Fruit fly (Drosophila melanogaster) whole organism, embryonic: ENCODE data around the gene Gr98c.

Experiments
- Atf-2 ChIP-seq: fragments of 200-800 bp; sonication (Bioruptor generic); optimal IDR thresholded peaks from 2 replicates; lab custom pipeline; 2016; ENCODE audit warnings: missing biosample characterization, missing genetic modification characterization
- CG10147 ChIP-seq: fragments of 200-800 bp; sonication (Bioruptor generic); optimal IDR thresholded peaks from 2 replicates; lab custom pipeline; 2019; ENCODE audit warnings: missing biosample characterization, mild to moderate bottlenecking, missing genetic modification characterization, moderate library complexity
- CG1024 ChIP-seq: fragments of 200-800 bp; sonication (Bioruptor generic); IDR thresholded peaks from 2 replicates; pipeline ENCODE4 v1.3.6; 2022; ENCODE audit warnings: missing biosample characterization, missing genetic modification characterization
- CG10462 ChIP-seq: fragments of 200-800 bp; sonication (Bioruptor generic); optimal IDR thresholded peaks from 2 replicates; lab custom pipeline; 2016; ENCODE audit warnings: missing biosample characterization, missing genetic modification characterization
- CG10654 ChIP-seq: fragments of 200-800 bp; sonication (Bioruptor generic); optimal IDR thresholded peaks from 2 replicates; lab custom pipeline; 2016; ENCODE audit warnings: missing biosample characterization, missing genetic modification characterization
- CG11723 ChIP-seq: fragments of 200-800 bp; sonication (Bioruptor generic); optimal IDR thresholded peaks from 2 replicates; lab custom pipeline; 2017; ENCODE audit warnings: missing biosample characterization, mild to moderate bottlenecking, missing genetic modification characterization
- CG12236 ChIP-seq: fragments of 200-800 bp; sonication (Bioruptor generic); optimal IDR thresholded peaks from 2 replicates; lab custom pipeline; 2016; ENCODE audit warnings: missing biosample characterization, missing genetic modification characterization
- CG13296 ChIP-seq: fragments of 200-800 bp; sonication (Bioruptor generic); optimal IDR thresholded peaks from 3 replicates; lab custom pipeline; 2018; ENCODE audit warnings: missing biosample characterization, mild to moderate bottlenecking, missing genetic modification characterization
- CG15479 ChIP-seq: fragments of 200-800 bp; sonication (Bioruptor generic); optimal IDR thresholded peaks from 3 replicates; lab custom pipeline; 2019; ENCODE audit warnings: missing biosample characterization, mild to moderate bottlenecking, missing genetic modification characterization, moderate library complexity
- CG1603 ChIP-seq: fragments of 200-800 bp; sonication (Bioruptor generic); optimal IDR thresholded peaks from 2 replicates; lab custom pipeline; 2019; ENCODE audit warnings: missing biosample characterization, mild to moderate bottlenecking, missing genetic modification characterization, moderate library complexity
- CG17385 ChIP-seq: fragments of 200-800 bp; sonication (Bioruptor generic); optimal IDR thresholded peaks from 3 replicates; lab custom pipeline; 2018; ENCODE audit warnings: missing biosample characterization, mild to moderate bottlenecking, missing genetic modification characterization
- CG17802 ChIP-seq: fragments of 200-800 bp; sonication (Bioruptor generic); optimal IDR thresholded peaks from 2 replicates; lab custom pipeline; 2018; ENCODE audit warnings: missing biosample characterization, mild to moderate bottlenecking, missing genetic modification characterization, moderate library complexity
- CG2120 ChIP-seq: fragments of 200-800 bp; sonication (Bioruptor generic); optimal IDR thresholded peaks from 3 replicates; lab custom pipeline; 2016; ENCODE audit warnings: missing biosample characterization, missing genetic modification characterization
- CG30403 ChIP-seq: fragments of 200-800 bp; sonication (Bioruptor generic); optimal IDR thresholded peaks from 3 replicates; lab custom pipeline; 2016; ENCODE audit warnings: missing biosample characterization, missing genetic modification characterization
- CG3065 ChIP-seq: fragments of 200-800 bp; sonication (Bioruptor generic); optimal IDR thresholded peaks from 2 replicates; lab custom pipeline; 2016; ENCODE audit warnings: missing biosample characterization, missing genetic modification characterization
- CG32532 ChIP-seq: fragments of 200-800 bp; sonication (Bioruptor generic); IDR thresholded peaks from 2 replicates; pipeline ENCODE4 v1.3.6; 2022; ENCODE audit warnings: missing biosample characterization, missing genetic modification characterization
- CG32767 ChIP-seq: fragments of 200-800 bp; sonication (Bioruptor generic); IDR thresholded peaks from 2 replicates; pipeline ENCODE4 v1.3.6; 2022; ENCODE audit warnings: missing biosample characterization, missing genetic modification characterization
- CG32772 ChIP-seq: fragments of 200-800 bp; sonication (Bioruptor generic); IDR thresholded peaks from 2 replicates; pipeline ENCODE4 v1.3.6; 2022; ENCODE audit warnings: missing biosample characterization, missing genetic modification characterization
- CG4854 ChIP-seq: fragments of 200-800 bp; sonication (Bioruptor generic); optimal IDR thresholded peaks from 2 replicates; lab custom pipeline; 2016; ENCODE audit warnings: missing biosample characterization, missing genetic modification characterization, inconsistent platforms
- CG6654 ChIP-seq: fragments of 200-800 bp; sonication (Bioruptor generic); optimal IDR thresholded peaks from 2 replicates; lab custom pipeline; 2017; ENCODE audit warnings: missing biosample characterization, mild to moderate bottlenecking, missing genetic modification characterization
- CG7786 ChIP-seq: fragments of 200-800 bp; sonication (Bioruptor generic); optimal IDR thresholded peaks from 2 replicates; lab custom pipeline; 2016; ENCODE audit warnings: missing biosample characterization, missing genetic modification characterization
- CG8944 ChIP-seq: fragments of 200-800 bp; sonication (Bioruptor generic); optimal IDR thresholded peaks from 3 replicates; lab custom pipeline; 2016; ENCODE audit warnings: missing biosample characterization, missing genetic modification characterization
- CG9876 ChIP-seq: fragments of 200-800 bp; sonication (Bioruptor generic); optimal IDR thresholded peaks from 2 replicates; lab custom pipeline; 2016; ENCODE audit warnings: missing biosample characterization, missing genetic modification characterization
- Camta ChIP-seq: fragments of 200-800 bp; sonication (Bioruptor generic); optimal IDR thresholded peaks from 2 replicates; lab custom pipeline; 2016; ENCODE audit warnings: missing biosample characterization, missing genetic modification characterization
- CkIIα-i1 ChIP-seq: fragments of 200-800 bp; sonication (Bioruptor generic); IDR thresholded peaks from 2 replicates; pipeline ENCODE4 v1.3.6; 2022; ENCODE audit warnings: missing biosample characterization, missing genetic modification characterization
- D19A ChIP-seq: fragments of 200-800 bp; optimal IDR thresholded peaks from 3 replicates; lab custom pipeline; 2019; ENCODE audit warnings: missing biosample characterization, mild to moderate bottlenecking, missing genetic modification characterization, moderate library complexity
- Dbx ChIP-seq: fragments of 200-800 bp; sonication (Bioruptor generic); IDR thresholded peaks from 3 replicates; pipeline ENCODE4 v1.3.6; 2022; ENCODE audit warnings: missing biosample characterization, missing genetic modification characterization
- Dip2 ChIP-seq: fragments of 200-800 bp; sonication (Bioruptor generic); IDR thresholded peaks from 2 replicates; pipeline ENCODE4 v1.3.6; 2022; ENCODE audit warnings: missing biosample characterization, missing genetic modification characterization
- Gsc ChIP-seq: fragments of 200-800 bp; sonication (Bioruptor generic); IDR thresholded peaks from 2 replicates; pipeline ENCODE4 v1.3.6; 2022; ENCODE audit warnings: missing biosample characterization, missing genetic modification characterization
- HLHmδ ChIP-seq: fragments of 200-800 bp; sonication (Bioruptor generic); optimal IDR thresholded peaks from 2 replicates; lab custom pipeline; 2018; ENCODE audit warnings: missing biosample characterization, mild to moderate bottlenecking, missing genetic modification characterization, moderate library complexity
- NC2α ChIP-seq: fragments of 200-800 bp; sonication (Bioruptor generic); optimal IDR thresholded peaks from 2 replicates; lab custom pipeline; 2016; ENCODE audit warnings: missing biosample characterization, missing genetic modification characterization
- Ptx1 ChIP-seq: fragments of 200-800 bp; sonication (Bioruptor generic); IDR thresholded peaks from 2 replicates; pipeline ENCODE4 v1.3.6; 2022; ENCODE audit warnings: missing biosample characterization, missing genetic modification characterization
- Ravus ChIP-seq: fragments of 200-800 bp; sonication (Bioruptor generic); IDR thresholded peaks from 2 replicates; pipeline ENCODE4 v1.3.6; 2022; ENCODE audit warnings: missing biosample characterization, missing genetic modification characterization
- Usf ChIP-seq: fragments of 200-800 bp; sonication (Bioruptor generic); optimal IDR thresholded peaks from 2 replicates; lab custom pipeline; 2017; ENCODE audit warnings: missing genotype, missing biosample characterization, missing genetic modification characterization
- bbx ChIP-seq: fragments of 200-800 bp; sonication (Bioruptor generic); IDR thresholded peaks from 2 replicates; pipeline ENCODE4 v1.3.6; 2022; ENCODE audit warnings: missing biosample characterization, missing genetic modification characterization; ENCODE audit not compliant: partially characterized antibody
- gem ChIP-seq: fragments of 200-800 bp; sonication (Bioruptor generic); optimal IDR thresholded peaks from 2 replicates; lab custom pipeline; 2019; ENCODE audit warnings: missing biosample characterization, mild to moderate bottlenecking, missing genetic modification characterization, moderate library complexity
- gt ChIP-seq: fragments of 200-800 bp; sonication (Bioruptor generic); IDR thresholded peaks from 2 replicates; pipeline ENCODE4 v1.3.6; 2022; ENCODE audit warnings: missing biosample characterization, missing genetic modification characterization
- ham ChIP-seq: fragments of 200-800 bp; sonication (Bioruptor generic); IDR thresholded peaks from 2 replicates; pipeline ENCODE4 v1.3.6; 2022; ENCODE audit warnings: missing biosample characterization, missing genetic modification characterization
- inv ChIP-seq: fragments of 200-800 bp; sonication (Bioruptor generic); IDR thresholded peaks from 2 replicates; pipeline ENCODE4 v1.3.6; 2022; ENCODE audit warnings: missing biosample characterization, missing genetic modification characterization; ENCODE audit not compliant: partially characterized antibody
- jumu ChIP-seq: fragments of 200-800 bp; sonication (Bioruptor generic); optimal IDR thresholded peaks from 3 replicates; lab custom pipeline; 2016; ENCODE audit warnings: missing biosample characterization, missing genetic modification characterization
- kah ChIP-seq: fragments of 200-800 bp; sonication (Bioruptor generic); optimal IDR thresholded peaks from 2 replicates; lab custom pipeline; 2018; ENCODE audit warnings: missing biosample characterization, mild to moderate bottlenecking, missing genetic modification characterization
- kay ChIP-seq: fragments of 200-800 bp; sonication (Bioruptor generic); optimal IDR thresholded peaks from 2 replicates; lab custom pipeline; 2016; ENCODE audit warnings: missing biosample characterization, missing genetic modification characterization
- knrl ChIP-seq: fragments of 200-800 bp; sonication (Bioruptor generic); IDR thresholded peaks from 3 replicates; pipeline ENCODE4 v1.3.6; 2022; ENCODE audit warnings: missing biosample characterization, missing genetic modification characterization; ENCODE audit not compliant: partially characterized antibody
- nau ChIP-seq: fragments of 200-800 bp; sonication (Bioruptor generic); optimal IDR thresholded peaks from 3 replicates; lab custom pipeline; 2017; ENCODE audit warnings: missing biosample characterization, mild to moderate bottlenecking, missing genetic modification characterization, missing genetic modification reagents
- org-1 ChIP-seq: fragments of 200-800 bp; sonication (Bioruptor generic); optimal IDR thresholded peaks from 2 replicates; lab custom pipeline; 2017; ENCODE audit warnings: missing biosample characterization, missing genetic modification characterization
- peb ChIP-seq: fragments of 200-800 bp; sonication (Bioruptor generic); IDR thresholded peaks from 2 replicates; pipeline ENCODE4 v1.3.6; 2022; ENCODE audit warnings: missing biosample characterization, missing genetic modification characterization
- repo ChIP-seq: fragments of 200-800 bp; sonication (Bioruptor generic); optimal IDR thresholded peaks from 2 replicates; lab custom pipeline; 2016; ENCODE audit warnings: missing biosample characterization, missing genetic modification characterization
- scrt ChIP-seq: fragments of 200-800 bp; sonication (Bioruptor generic); optimal IDR thresholded peaks from 2 replicates; lab custom pipeline; 2018; ENCODE audit warnings: missing biosample characterization, mild to moderate bottlenecking, missing genetic modification characterization, moderate library complexity
- slbo ChIP-seq: fragments of 200-800 bp; sonication (Bioruptor generic); IDR thresholded peaks from 2 replicates; pipeline ENCODE4 v1.3.6; 2022; ENCODE audit warnings: missing biosample characterization, missing genetic modification characterization
- twi ChIP-seq: fragments of 200-800 bp; optimal IDR thresholded peaks from 2 replicates; lab custom pipeline; 2019; ENCODE audit warnings: missing biosample characterization, mild to moderate bottlenecking, missing genetic modification characterization, moderate library complexity
- wek ChIP-seq: fragments of 200-800 bp; sonication (Bioruptor generic); optimal IDR thresholded peaks from 3 replicates; lab custom pipeline; 2018; ENCODE audit warnings: missing biosample characterization, mild to moderate bottlenecking, missing genetic modification characterization, moderate library complexity

Gene Gr98c

dm6 chr3R:27569706-27570105 lies 25.5 kb downstream of the Gr98c start (continued):
- TF ChIP-seq CG11723 (GFP tag; lab: Kevin White, UChicago) (peak; percentile 87), Dbx (GFP tag; lab: Robert Waterston, UW) (peak; percentile 91), Ptx1 (peak; percentile 95), scrt (peak; percentile 85), CG30403 (GFP tag; lab: Kevin White, UChicago) (peak; percentile 84), CG10654 (GFP tag; lab: Kevin White, UChicago) (peak; percentile 86), CG32772 (GFP tag; lab: Robert Waterston, UW) (peak; percentile 88), Dip2 (no peak), CG1024 (GFP tag; lab: Robert Waterston, UW) (peak; percentile 67), twi (tag; lab: Kevin White, UChicago) (no peak), CG6654 (peak; percentile 44), nau (GFP tag; lab: Kevin White, UChicago) (peak; percentile 90), CG10462 (GFP tag; lab: Kevin White, UChicago) (peak; percentile 29), D19A (tag; lab: Kevin White, UChicago) (no peak), CG4854 (GFP tag; lab: Kevin White, UChicago) (peak; percentile 78), bbx (GFP tag; lab: Robert Waterston, UW) (no peak), CG15479 (GFP tag; lab: Kevin White, UChicago) (no peak), ham (GFP tag; lab: Robert Waterston, UW) (no peak), NC2α (GFP tag; lab: Kevin White, UChicago) (peak; percentile 61), HLHmδ (GFP tag; lab: Kevin White, UChicago) (no peak), CG13296 (GFP tag; lab: Kevin White, UChicago) (peak; percentile 92), gem (tag; lab: Kevin White, UChicago) (peak; percentile 85), CG2120 (GFP tag; lab: Kevin White, UChicago) (peak; percentile 86), kah (GFP tag; lab: Kevin White, UChicago) (peak; percentile 81), CkIIα-i1 (GFP tag; lab: Robert Waterston, UW) (peak; percentile 68), org-1 (GFP tag; lab: Kevin White, UChicago) (peak; percentile 79), repo (GFP tag; lab: Kevin White, UChicago) (peak; percentile 87), inv (GFP tag; lab: Robert Waterston, UW) (no peak), CG12236 (GFP tag; lab: Kevin White, UChicago) (peak; percentile 6), CG17802 (peak; percentile 44), CG10147 (peak; percentile 90), CG7786 (GFP tag; lab: Kevin White, UChicago) (peak; percentile 79), CG32532 (GFP tag; lab: Robert Waterston, UW) (peak; percentile 94), Gsc (GFP tag; lab: Robert Waterston, UW) (peak; percentile 35; the same call in 1 of the 2 replicates), kay (GFP tag; lab: Kevin White, UChicago) (peak; percentile 83), slbo (GFP tag; lab: Robert Waterston, UW) (peak; percentile 91), CG1603 (tag; lab: Kevin White, UChicago) (no peak), CG3065 (GFP tag; lab: Kevin White, UChicago) (no peak), CG32767 (GFP tag; lab: Robert Waterston, UW) (peak; percentile 73), gt (GFP tag; lab: Robert Waterston, UW) (0 out of 2 replicates have a peak, but pooled peaks have one; percentile 47), CG17385 (peak; percentile 75), Usf (GFP tag; lab: Kevin White, UChicago) (no peak), jumu (GFP tag; lab: Kevin White, UChicago) (peak; percentile 87), CG9876 (GFP tag; lab: Kevin White, UChicago) (peak; percentile 85), Camta (peak; percentile 90), peb (GFP tag; lab: Robert Waterston, UW) (peak; percentile 78), Atf-2 (GFP tag; lab: Kevin White, UChicago) (peak; percentile 66), wek (GFP tag; lab: Kevin White, UChicago) (peak; percentile 3), CG8944 (GFP tag; lab: Kevin White, UChicago) (peak; percentile 79), Ravus (GFP tag; lab: Robert Waterston, UW) (peak; percentile 78), knrl (no peak)
